Fruit fly (Drosophila melanogaster): ENCODE results near the gene Bulli.
A peak's percentile ranks its signal among the peaks of the same experiment; 100 is the strongest.

Gene Bulli

DNA sequence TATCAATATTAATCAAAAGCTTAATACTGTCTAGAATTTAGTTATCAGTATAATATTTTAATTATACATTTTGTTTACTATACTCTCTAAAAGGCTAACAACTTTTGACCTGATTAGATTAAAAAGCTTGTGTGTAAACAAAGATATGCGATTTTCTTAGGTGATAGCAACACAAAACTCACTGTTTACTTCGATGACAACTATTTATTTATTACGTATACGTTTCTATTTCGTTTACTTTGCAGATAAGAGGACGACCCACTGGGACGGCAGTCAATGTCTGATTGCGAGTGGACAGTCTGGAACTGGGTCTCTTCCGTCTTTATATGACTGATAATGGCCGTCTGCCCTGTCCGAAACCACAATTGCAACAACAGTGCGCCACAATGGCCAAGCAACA, 34.3 kb downstream of the Bulli start (continued):
- no peak for TF ChIP-seq CG12942 (GFP tag; optimal IDR thresholded peaks at IDR 0.05)
- peak; percentile 68 for TF ChIP-seq CG18599 (GFP tag; optimal IDR thresholded peaks at IDR 0.05)
- TF ChIP-seq vnd (GFP tag; IDR thresholded peaks at IDR 0.05; ENCODE audit: partially characterized antibody): no peak
- TF ChIP-seq nau (GFP tag; optimal IDR thresholded peaks at IDR 0.05): peak; percentile 51
- TF ChIP-seq CG12071 (GFP tag; optimal IDR thresholded peaks at IDR 0.05): peak; percentile 28
- TF ChIP-seq nerfin-1 (tag; optimal IDR thresholded peaks at IDR 0.05): no peak
- no peak for TF ChIP-seq H15 (GFP tag; IDR thresholded peaks at IDR 0.05)
- no peak for TF ChIP-seq Hey (tag; optimal IDR thresholded peaks at IDR 0.05)
- TF ChIP-seq Antp (GFP tag; optimal IDR thresholded peaks at IDR 0.05): no peak
- TF ChIP-seq cg (GFP tag; optimal IDR thresholded peaks at IDR 0.05): no peak
- no peak for TF ChIP-seq mam (GFP tag; optimal IDR thresholded peaks at IDR 0.05)
- TF ChIP-seq CG13296 (GFP tag; optimal IDR thresholded peaks at IDR 0.05): peak; percentile 65
- no peak for TF ChIP-seq jigr1 (GFP tag; IDR thresholded peaks at IDR 0.05)
- peak; percentile 60 for TF ChIP-seq CG6254 (GFP tag; optimal IDR thresholded peaks at IDR 0.05)
- TF ChIP-seq CG3163 (GFP tag; optimal IDR thresholded peaks at IDR 0.05): no peak
- TF ChIP-seq Nf-YC (tag; optimal IDR thresholded peaks at IDR 0.05): no peak
- TF ChIP-seq CG14014 (GFP tag; IDR thresholded peaks at IDR 0.05): no peak; the same call in 1 of the 2 replicates
- TF ChIP-seq YL-1 (GFP tag; optimal IDR thresholded peaks at IDR 0.05): no peak
- no peak for TF ChIP-seq tx (GFP tag; optimal IDR thresholded peaks at IDR 0.05)
- no peak for TF ChIP-seq rib (GFP tag; IDR thresholded peaks at IDR 0.05)
- TF ChIP-seq CoRest (tag; optimal IDR thresholded peaks at IDR 0.05): no peak
- TF ChIP-seq kay (GFP tag; optimal IDR thresholded peaks at IDR 0.05): no peak
- no peak for TF ChIP-seq CG14965 (GFP tag; optimal IDR thresholded peaks at IDR 0.05; ENCODE audit: borderline replicate concordance)
- TF ChIP-seq Opbp (GFP tag; IDR thresholded peaks at IDR 0.05; ENCODE audit: partially characterized antibody): no peak
- no peak for TF ChIP-seq zfh2 (GFP tag; optimal IDR thresholded peaks at IDR 0.05)
- TF ChIP-seq org-1 (GFP tag; optimal IDR thresholded peaks at IDR 0.05): no peak
- no peak for TF ChIP-seq sc (optimal IDR thresholded peaks at IDR 0.05)
- TF ChIP-seq sc (GFP tag; optimal IDR thresholded peaks at IDR 0.05): peak; percentile 18
- TF ChIP-seq chinmo (GFP tag; IDR thresholded peaks at IDR 0.05; ENCODE audit: partially characterized antibody): no peak
- TF ChIP-seq repo (GFP tag; optimal IDR thresholded peaks at IDR 0.05): no peak
- no peak for TF ChIP-seq Lpt (GFP tag; optimal IDR thresholded peaks at IDR 0.05)
- TF ChIP-seq slbo (GFP tag; IDR thresholded peaks at IDR 0.05): no peak
- TF ChIP-seq maf-S (GFP tag; optimal IDR thresholded peaks at IDR 0.05): no peak
- TF ChIP-seq lola (GFP tag; optimal IDR thresholded peaks at IDR 0.05): no peak
- TF ChIP-seq Sox102F (GFP tag; optimal IDR thresholded peaks at IDR 0.05): no peak
- no peak for TF ChIP-seq knrl (GFP tag; IDR thresholded peaks at IDR 0.05; ENCODE audit: partially characterized antibody)
- TF ChIP-seq cas (GFP tag; IDR thresholded peaks at IDR 0.05): no peak
- TF ChIP-seq hth (optimal IDR thresholded peaks at IDR 0.05): no peak
- TF ChIP-seq cwo (GFP tag; optimal IDR thresholded peaks at IDR 0.05): peak; percentile 10
- no peak for TF ChIP-seq Fer1 (GFP tag; optimal IDR thresholded peaks at IDR 0.05)
- TF ChIP-seq Rx (GFP tag; IDR thresholded peaks at IDR 0.05): no peak
- TF ChIP-seq grau (tag; optimal IDR thresholded peaks at IDR 0.05): no peak
- TF ChIP-seq crp (GFP tag; optimal IDR thresholded peaks at IDR 0.05): no peak
- TF ChIP-seq CG1603 (tag; optimal IDR thresholded peaks at IDR 0.05): no peak
- no peak for TF ChIP-seq disco-r (GFP tag; optimal IDR thresholded peaks at IDR 0.05)
- no peak for TF ChIP-seq Nf-YA (GFP tag; IDR thresholded peaks at IDR 0.05)
- TF ChIP-seq hbn (GFP tag; IDR thresholded peaks at IDR 0.05; ENCODE audit: partially characterized antibody): no peak
- TF ChIP-seq NC2α (GFP tag; optimal IDR thresholded peaks at IDR 0.05): no peak
- TF ChIP-seq CG17186 (GFP tag; optimal IDR thresholded peaks at IDR 0.05): no peak
- peak; percentile 15 for TF ChIP-seq CG15011 (GFP tag; optimal IDR thresholded peaks at IDR 0.05)
- TF ChIP-seq CG14860 (GFP tag; IDR thresholded peaks at IDR 0.05; ENCODE audit: partially characterized antibody): no peak

Measured in whole organism, embryonic.